Worm (Caenorhabditis elegans): ENCODE results near the gene C24A3.4.

C24A3.4 gene

ce11 chrX:8996496-8997116, 4.4 kb downstream of the C24A3.4 start:
- TF ChIP-seq C34F6.9 (tag; optimal IDR thresholded peaks at IDR 0.05) (no peak), lin-13 (GFP tag; optimal IDR thresholded peaks at IDR 0.05) (no peak), crh-2 (tag; optimal IDR thresholded peaks at IDR 0.05) (no peak), unc-55 (GFP tag; optimal IDR thresholded peaks at IDR 0.05) (peak; percentile 44), F13H6.1 (tag; optimal IDR thresholded peaks at IDR 0.05) (no peak), lin-39 (tag; optimal IDR thresholded peaks at IDR 0.05) (no peak), nhr-129 (tag; optimal IDR thresholded peaks at IDR 0.05) (peak; percentile 12), nhr-23 (tag; optimal IDR thresholded peaks at IDR 0.05) (no peak), nhr-25 (tag; optimal IDR thresholded peaks at IDR 0.05) (no peak)

DNA sequence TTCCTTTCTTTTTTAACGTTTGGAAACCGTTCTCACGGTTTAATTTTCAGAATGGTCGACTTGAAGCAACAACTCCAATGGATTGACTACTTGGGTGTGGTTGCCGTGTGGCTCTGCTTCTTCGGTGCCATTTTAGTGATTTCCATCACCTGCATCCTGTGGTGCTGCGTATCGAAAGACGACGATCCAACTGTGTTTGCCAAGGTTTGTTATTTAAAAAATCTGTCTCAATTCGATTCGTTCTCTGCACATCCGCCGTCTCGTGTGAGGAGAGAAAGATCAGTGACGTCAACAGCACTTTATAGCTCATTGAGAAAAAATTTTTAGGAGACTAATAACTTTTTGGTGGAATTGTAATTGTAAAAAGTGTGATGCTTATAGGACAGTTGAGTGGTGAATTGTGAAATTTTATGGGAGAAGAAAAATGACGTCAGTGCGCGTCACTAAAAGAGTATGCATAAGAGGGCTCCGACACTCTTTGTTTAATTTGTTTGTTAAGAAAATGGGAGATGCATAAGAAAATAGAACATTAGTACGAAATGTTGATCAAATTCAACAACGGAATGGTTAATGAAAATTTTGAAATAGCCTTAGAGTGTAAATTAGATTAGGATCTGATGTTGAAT, 5.4 kb downstream of the C24A3.4 start, which contains the start of gene C24A3.2:
Gene C24A3.2, plus strand, starts transcription at position 51 of the 626 bp plus-strand sequence.
- no peak for TF ChIP-seq elt-3 (tag; optimal IDR thresholded peaks at IDR 0.05)
- TF ChIP-seq dmd-4 (tag; optimal IDR thresholded peaks at IDR 0.05), result no peak
- no peak for TF ChIP-seq Y55F3AM.14 (GFP tag; optimal IDR thresholded peaks at IDR 0.05)
- TF ChIP-seq lin-39 (tag; optimal IDR thresholded peaks at IDR 0.05), result no peak
- TF ChIP-seq nhr-129 (tag; optimal IDR thresholded peaks at IDR 0.05), result peak; percentile 11
- TF ChIP-seq unc-39 (tag; optimal IDR thresholded peaks at IDR 0.05), result no peak
- TF ChIP-seq nhr-23 (tag; optimal IDR thresholded peaks at IDR 0.05), result no peak
- TF ChIP-seq unc-62 (GFP tag; optimal IDR thresholded peaks at IDR 0.05), result no peak
- no peak for TF ChIP-seq sem-4 (tag; optimal IDR thresholded peaks at IDR 0.05)
- no peak for TF ChIP-seq ama-1 (optimal IDR thresholded peaks at IDR 0.05)
- no peak for TF ChIP-seq lin-13 (GFP tag; optimal IDR thresholded peaks at IDR 0.05)
- peak; percentile 50 for TF ChIP-seq unc-55 (GFP tag; optimal IDR thresholded peaks at IDR 0.05)
- TF ChIP-seq skn-1 (tag; optimal IDR thresholded peaks at IDR 0.05), result no peak
- TF ChIP-seq lsy-2 (tag; optimal IDR thresholded peaks at IDR 0.05), result peak in 1 of 2 experiments; percentile 23
- TF ChIP-seq gmeb-1 (tag; optimal IDR thresholded peaks at IDR 0.05), result no peak
- TF ChIP-seq ztf-1 (GFP tag; conservative IDR thresholded peaks at IDR 0.05), result no peak
- peak; percentile 41 for TF ChIP-seq zag-1 (tag; optimal IDR thresholded peaks at IDR 0.05)
- no peak for TF ChIP-seq mab-5 (tag; optimal IDR thresholded peaks at IDR 0.05)

- no peak for TF ChIP-seq nhr-25 (tag; optimal IDR thresholded peaks at IDR 0.05)
These were observed 6.6 kb downstream of the C24A3.4 start, which contains the start of gene C24A3.1 for ce11 chrX:8998809-8999208. C24A3.1 (plus strand) TSS chrX:8999071.

DNA sequence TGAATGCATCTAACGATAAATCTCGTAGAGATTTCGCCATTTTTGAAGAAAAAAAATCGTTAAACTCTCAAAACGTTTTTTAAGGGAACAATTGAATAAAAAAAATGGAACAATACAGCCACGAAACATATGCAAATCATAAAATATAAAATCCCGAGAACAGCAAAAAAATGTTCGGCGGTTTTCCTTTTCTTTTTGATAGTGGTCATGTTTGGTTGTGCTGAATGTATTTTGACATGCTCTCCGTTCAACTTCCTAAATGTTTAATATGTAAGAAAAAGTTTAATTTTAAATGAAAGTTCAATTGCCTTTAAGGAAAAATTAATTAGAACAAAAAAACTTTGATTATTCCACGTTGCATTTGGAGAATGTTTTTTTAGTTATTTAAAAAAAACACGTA, 18.2 kb downstream of the C24A3.4 start, which contains the start of gene C24A3.9:
Gene C24A3.9, minus strand, starts transcription at position 101 of the 400 bp plus-strand sequence.
- no peak for TF ChIP-seq peb-1 (tag; optimal IDR thresholded peaks at IDR 0.05)
- TF ChIP-seq dmd-4 (tag; optimal IDR thresholded peaks at IDR 0.05), result no peak
- TF ChIP-seq Y55F3AM.14 (GFP tag; optimal IDR thresholded peaks at IDR 0.05), result no peak
- TF ChIP-seq ceh-16 (tag; optimal IDR thresholded peaks at IDR 0.05), result no peak
- no peak for TF ChIP-seq mbf-1 (tag; optimal IDR thresholded peaks at IDR 0.05)
- no peak for TF ChIP-seq lin-13 (GFP tag; optimal IDR thresholded peaks at IDR 0.05)
- no peak for TF ChIP-seq R02D3.7 (tag; optimal IDR thresholded peaks at IDR 0.05)
- TF ChIP-seq snpc-4 (tag; optimal IDR thresholded peaks at IDR 0.05), result no peak
- TF ChIP-seq nhr-129 (tag; optimal IDR thresholded peaks at IDR 0.05), result no peak
- TF ChIP-seq ztf-11 (tag; optimal IDR thresholded peaks at IDR 0.05), result no peak
- TF ChIP-seq nhr-25 (tag; optimal IDR thresholded peaks at IDR 0.05), result no peak
- TF ChIP-seq nhr-23 (tag; optimal IDR thresholded peaks at IDR 0.05), result no peak
- no peak for TF ChIP-seq zag-1 (tag; optimal IDR thresholded peaks at IDR 0.05)

DNA sequence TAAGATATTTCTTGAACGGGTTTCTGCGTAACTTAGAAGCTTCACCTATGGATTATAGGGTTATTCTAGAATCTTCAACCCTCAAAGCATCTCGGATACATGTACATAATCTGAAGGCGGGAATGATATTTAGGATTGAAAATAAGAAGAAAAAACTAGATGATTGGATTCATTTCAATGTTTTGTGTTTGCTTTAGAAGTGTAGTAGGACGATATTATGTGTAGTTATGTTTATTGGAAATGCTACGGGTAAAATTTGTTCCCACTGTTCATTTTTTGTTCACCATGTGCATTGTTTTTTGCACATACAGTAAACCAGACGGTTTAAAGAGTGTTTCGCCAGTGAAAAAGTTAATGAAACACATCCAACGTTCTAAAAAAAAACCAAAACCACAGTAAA, 19.3 kb downstream of the C24A3.4 start:
- TF ChIP-seq F13H6.1 (tag; optimal IDR thresholded peaks at IDR 0.05) (no peak), dmd-4 (tag; optimal IDR thresholded peaks at IDR 0.05) (no peak), C34F6.9 (tag; optimal IDR thresholded peaks at IDR 0.05) (no peak), crh-2 (tag; optimal IDR thresholded peaks at IDR 0.05) (no peak), ZK546.5 (tag; optimal IDR thresholded peaks at IDR 0.05) (no peak), ceh-82 (tag; optimal IDR thresholded peaks at IDR 0.05) (no peak), fos-1 (tag; optimal IDR thresholded peaks at IDR 0.05) (no peak), nhr-10 (tag; optimal IDR thresholded peaks at IDR 0.05) (no peak), peb-1 (tag; optimal IDR thresholded peaks at IDR 0.05) (no peak), lin-11 (tag; optimal IDR thresholded peaks at IDR 0.05) (no peak), lin-13 (GFP tag; optimal IDR thresholded peaks at IDR 0.05) (no peak), zag-1 (tag; optimal IDR thresholded peaks at IDR 0.05) (no peak)
